Fruit fly (Drosophila melanogaster): ENCODE measurements around the gene CG2211.

Gene CG2211

dm6 chr3L:1378862-1379543 is 43.8 kb upstream of the CG2211 start (continued):
- TF ChIP-seq CG16863 (GFP tag; optimal IDR thresholded peaks at IDR 0.05) (peak; percentile 35), Oaz (GFP tag; IDR thresholded peaks at IDR 0.05) (no peak), CG1602 (GFP tag; optimal IDR thresholded peaks at IDR 0.05) (peak; percentile 51), lilli (GFP tag; optimal IDR thresholded peaks at IDR 0.05) (no peak), Doc2 (GFP tag; IDR thresholded peaks at IDR 0.05) (0 out of 2 replicates have a peak, but pooled peaks have one; percentile 8), HmgZ (tag; optimal IDR thresholded peaks at IDR 0.05) (no peak), knrl (GFP tag; IDR thresholded peaks at IDR 0.05; ENCODE audit: partially characterized antibody) (no peak), Hr78 (GFP tag; optimal IDR thresholded peaks at IDR 0.05) (peak in 1 of 2 experiments; percentile 90), CG31365 (tag; optimal IDR thresholded peaks at IDR 0.05) (no peak), tup (GFP tag; optimal IDR thresholded peaks at IDR 0.05) (peak; percentile 3), prd (optimal IDR thresholded peaks at IDR 0.05) (no peak), prd (GFP tag; IDR thresholded peaks at IDR 0.05) (peak; percentile 72), ems (GFP tag; optimal IDR thresholded peaks at IDR 0.05) (no peak), Ravus (GFP tag; IDR thresholded peaks at IDR 0.05) (no peak), CG11696 (GFP tag; IDR thresholded peaks at IDR 0.05) (peak; percentile 56), CG1603 (tag; optimal IDR thresholded peaks at IDR 0.05) (peak; percentile 87), CG11560 (tag; IDR thresholded peaks at IDR 0.05) (0 out of 3 replicates have a peak, but pooled peaks have one; percentile 39), grau (tag; optimal IDR thresholded peaks at IDR 0.05) (peak; percentile 62), Elba2 (GFP tag; optimal IDR thresholded peaks at IDR 0.05) (no peak), fu2 (GFP tag; optimal IDR thresholded peaks at IDR 0.05) (no peak), Aef1 (GFP tag; IDR thresholded peaks at IDR 0.05) (no peak; the same call in 2 of the 3 replicates), row (GFP tag; IDR thresholded peaks at IDR 0.05) (peak; percentile 76), CG9437 (GFP tag; optimal IDR thresholded peaks at IDR 0.05) (peak; percentile 26), peb (GFP tag; IDR thresholded peaks at IDR 0.05) (peak; percentile 57; the same call in 1 of the 2 replicates), kni (GFP tag; optimal IDR thresholded peaks at IDR 0.05) (peak; percentile 88), Fer1 (GFP tag; optimal IDR thresholded peaks at IDR 0.05) (no peak), CG34376 (GFP tag; optimal IDR thresholded peaks at IDR 0.05) (no peak), CG18476 (GFP tag; optimal IDR thresholded peaks at IDR 0.05) (peak; percentile 29), sob (GFP tag; IDR thresholded peaks at IDR 0.05) (peak; percentile 53; the same call in 1 of the 2 replicates), CG16815 (GFP tag; optimal IDR thresholded peaks at IDR 0.05) (peak; percentile 73), CG1233 (GFP tag; optimal IDR thresholded peaks at IDR 0.05) (peak; percentile 55), Blimp-1 (GFP tag; optimal IDR thresholded peaks at IDR 0.05) (peak; percentile 61), danr (GFP tag; IDR thresholded peaks at IDR 0.05) (0 out of 2 replicates have a peak, but pooled peaks have one; percentile 14), CG7786 (GFP tag; optimal IDR thresholded peaks at IDR 0.05) (no peak), sc (optimal IDR thresholded peaks at IDR 0.05) (no peak), sc (GFP tag; optimal IDR thresholded peaks at IDR 0.05) (peak; percentile 52), aop (GFP tag; IDR thresholded peaks at IDR 0.05) (no peak), ac (GFP tag; optimal IDR thresholded peaks at IDR 0.05) (no peak), CG14710 (tag; optimal IDR thresholded peaks at IDR 0.05) (peak; percentile 64), az2 (GFP tag; optimal IDR thresholded peaks at IDR 0.05) (peak; percentile 25), CG8290 (GFP tag; optimal IDR thresholded peaks at IDR 0.05) (no peak), CG8290 (tag; optimal IDR thresholded peaks at IDR 0.05) (peak in 1 of 2 experiments; percentile 76), Opbp (GFP tag; IDR thresholded peaks at IDR 0.05; ENCODE audit: partially characterized antibody) (no peak), chm (GFP tag; IDR thresholded peaks at IDR 0.05) (peak; percentile 65; the same call in 1 of the 2 replicates), Optix (GFP tag; IDR thresholded peaks at IDR 0.05) (peak; percentile 57; the same call in 1 of the 3 replicates), emc (GFP tag; optimal IDR thresholded peaks at IDR 0.05) (no peak), CG12299 (tag; optimal IDR thresholded peaks at IDR 0.05) (no peak), cato (GFP tag; optimal IDR thresholded peaks at IDR 0.05; ENCODE audit: borderline replicate concordance) (no peak), CG10274 (GFP tag; optimal IDR thresholded peaks at IDR 0.05) (no peak), MBD-R2 (GFP tag; IDR thresholded peaks at IDR 0.05) (0 out of 2 replicates have a peak, but pooled peaks have one; percentile 14)

All from whole organism, embryonic.